Worm (Caenorhabditis elegans) whole organism, L4 larva: ENCODE measurements around the gene irg-8.

Experiments
- ces-1 ChIP-seq: fragments of 150-350 bp; sonication (generic microtip); optimal IDR thresholded peaks from 4 replicates; lab custom pipeline; 2014; ENCODE audit warnings: missing biosample characterization, missing genetic modification reagents, missing genetic modification characterization
- hlh-30 ChIP-seq: sonication (generic microtip); optimal IDR thresholded peaks from 2 replicates; lab custom pipeline; 2017; ENCODE audit warnings: antibody characterized with exemption, mild to moderate bottlenecking, missing genetic modification characterization, missing compliant biosample characterization; ENCODE audit not compliant: insufficient read depth
- lim-7 ChIP-seq: fragments of 200-800 bp; sonication (Bioruptor generic); IDR thresholded peaks from 2 replicates; pipeline ENCODE4 v1.3.6; 2022; ENCODE audit warnings: missing genetic modification characterization, missing compliant biosample characterization
- nhr-77 ChIP-seq: fragments of 150-350 bp; optimal IDR thresholded peaks from 2 replicates; lab custom pipeline; 2014; ENCODE audit warnings: missing biosample characterization, missing genetic modification characterization
- pha-4 ChIP-seq, 2 experiments: fragments of 150-350 bp in 1 of 2; fragments of 200-800 bp in 1 of 2; sonication (Bioruptor generic) in 1 of 2; IDR thresholded peaks in 1 of 2; optimal IDR thresholded peaks in 1 of 2; 2 replicates each; pipeline versions ENCODE4 v1.3.6 to Lab custom; 2014 to 2022; ENCODE audit warnings: missing genetic modification characterization in 2 of 2, missing genetic modification reagents in 2 of 2, missing biosample characterization in 1 of 2, missing compliant biosample characterization in 1 of 2
- skn-1 ChIP-seq: fragments of 150-350 bp; optimal IDR thresholded peaks from 2 replicates; lab custom pipeline; 2014; ENCODE audit warnings: missing biosample characterization, missing genetic modification characterization
- ztf-11 ChIP-seq: fragments of 150-350 bp; optimal IDR thresholded peaks from 2 replicates; lab custom pipeline; 2014; ENCODE audit warnings: missing biosample characterization, missing genetic modification characterization

DNA sequence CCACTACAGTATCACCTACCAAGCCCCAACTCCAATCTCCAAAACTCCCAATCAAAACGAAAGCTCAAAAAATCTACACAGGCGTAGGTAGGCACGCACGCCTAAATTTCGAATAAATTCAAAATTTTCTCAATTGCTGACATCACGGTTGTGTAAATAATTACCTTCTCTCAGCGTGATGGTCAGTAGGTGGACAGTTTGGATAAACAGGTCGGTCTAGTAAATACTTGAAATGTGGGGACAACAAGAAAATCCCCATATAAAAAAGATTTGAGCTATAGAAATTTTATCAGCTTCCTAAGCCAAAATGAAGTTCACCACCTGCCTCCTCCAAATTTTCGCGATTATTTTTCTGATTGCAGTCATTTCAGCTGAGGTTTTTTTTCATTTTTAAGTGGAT lies 20.6 kb upstream of the irg-8 start, which contains the start of gene B0554.1:
- TF ChIP-seq ces-1 (GFP tag; lab: Kevin White, UChicago) (no peak), skn-1 (tag; lab: Kevin White, UChicago) (no peak), pha-4 (GFP tag; IDR thresholded peaks at IDR 0.05; lab: Robert Waterston, UW) (no peak), pha-4 (tag; optimal IDR thresholded peaks at IDR 0.05; lab: Kevin White, UChicago) (no peak), lim-7 (GFP tag; lab: Robert Waterston, UW) (no peak), hlh-30 (tag; lab: Kevin White, UChicago) (no peak), nhr-77 (tag; lab: Kevin White, UChicago) (no peak), ztf-11 (tag; lab: Kevin White, UChicago) (no peak)
